Fruit fly (Drosophila melanogaster) whole organism, embryonic: ENCODE results near the gene h-cup.

Source experiments
- CG12236 ChIP-seq: fragments of 200-800 bp; sonication (Bioruptor generic); optimal IDR thresholded peaks from 2 replicates; lab custom pipeline; 2016; ENCODE audit warnings: missing biosample characterization, missing genetic modification characterization
- CG12744 ChIP-seq: fragments of 200-800 bp; sonication (Bioruptor generic); optimal IDR thresholded peaks from 2 replicates; lab custom pipeline; 2016; ENCODE audit warnings: missing biosample characterization, missing genetic modification characterization
- CG31224 ChIP-seq: fragments of 200-800 bp; sonication (Bioruptor generic); IDR thresholded peaks from 2 replicates; pipeline ENCODE4 v1.3.6; 2022; ENCODE audit warnings: missing biosample characterization, missing genetic modification characterization
- CG8388 ChIP-seq: fragments of 200-800 bp; sonication (Bioruptor generic); optimal IDR thresholded peaks from 2 replicates; lab custom pipeline; 2019; ENCODE audit warnings: missing biosample characterization, mild to moderate bottlenecking, missing genetic modification characterization, moderate library complexity
- NC2α ChIP-seq: fragments of 200-800 bp; sonication (Bioruptor generic); optimal IDR thresholded peaks from 2 replicates; lab custom pipeline; 2016; ENCODE audit warnings: missing biosample characterization, missing genetic modification characterization
- PHDP ChIP-seq: fragments of 200-800 bp; sonication (Bioruptor generic); optimal IDR thresholded peaks from 3 replicates; lab custom pipeline; 2018; ENCODE audit warnings: missing biosample characterization, mild to moderate bottlenecking, missing genetic modification characterization, moderate library complexity
- Sry-β ChIP-seq: fragments of 200-800 bp; sonication (Bioruptor generic); optimal IDR thresholded peaks from 2 replicates; lab custom pipeline; 2018; ENCODE audit warnings: missing biosample characterization, mild to moderate bottlenecking, missing genetic modification characterization, moderate library complexity
- TFAM ChIP-seq: fragments of 200-800 bp; sonication (Bioruptor generic); optimal IDR thresholded peaks from 2 replicates; lab custom pipeline; 2017; ENCODE audit warnings: missing biosample characterization, missing genetic modification characterization, inconsistent platforms
- jing ChIP-seq: fragments of 200-800 bp; sonication (Bioruptor generic); optimal IDR thresholded peaks from 2 replicates; lab custom pipeline; 2018; ENCODE audit warnings: missing biosample characterization, mild to moderate bottlenecking, missing genetic modification characterization
- phol ChIP-seq: fragments of 200-800 bp; sonication (Bioruptor generic); optimal IDR thresholded peaks from 3 replicates; lab custom pipeline; 2018; ENCODE audit warnings: missing biosample characterization, mild to moderate bottlenecking, missing genetic modification characterization, moderate library complexity

DNA sequence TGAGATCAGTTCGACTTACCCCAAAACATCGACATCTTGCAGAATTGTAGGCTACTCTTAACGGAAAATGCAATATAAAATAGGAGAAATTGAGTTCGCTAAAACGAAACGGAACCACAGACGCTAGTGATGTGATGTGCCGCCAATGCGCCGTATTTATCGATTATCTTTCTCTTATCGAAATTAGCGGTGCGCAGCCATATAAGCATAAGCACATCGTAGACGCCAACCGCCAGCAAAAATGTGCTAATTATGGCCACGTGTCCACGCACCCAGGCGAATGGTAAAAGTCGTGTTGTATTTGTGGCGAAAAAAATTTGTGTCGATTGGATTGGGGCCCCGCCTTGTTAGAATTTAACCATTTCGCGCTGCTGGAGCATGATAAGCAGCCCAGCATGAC is 49.8 kb downstream of the h-cup start, which contains the start of the genes Fkbp39 and Cyfip:
- TF ChIP-seq TFAM (GFP tag; lab: Kevin White, UChicago) (no peak), CG12236 (GFP tag; lab: Kevin White, UChicago) (no peak), jing (GFP tag; lab: Kevin White, UChicago) (no peak), NC2α (no peak), PHDP (peak; percentile 17), CG12744 (GFP tag; lab: Kevin White, UChicago) (no peak), CG31224 (GFP tag; lab: Robert Waterston, UW) (no peak), CG8388 (GFP tag; lab: Kevin White, UChicago) (no peak), Sry-β (GFP tag; lab: Kevin White, UChicago) (no peak), phol (peak; percentile 83)
